Worm (Caenorhabditis elegans) whole organism, L4/young adult: Measurements from ENCODE around the gene kbp-1.

Experiments used
- W03F9.2 ChIP-seq: fragments of 150-350 bp; optimal IDR thresholded peaks from 2 replicates; lab custom pipeline; 2014; ENCODE audit warnings: missing biosample characterization, missing genetic modification characterization
- dao-5 ChIP-seq: sonication (generic microtip); optimal IDR thresholded peaks from 2 replicates; lab custom pipeline; 2016; ENCODE audit warnings: missing genotype, missing genetic modification characterization, moderate library complexity, missing compliant biosample characterization

ce11 chrIII:6873724-6874123, 4.3 kb downstream of the kbp-1 start:
- no peak for TF ChIP-seq W03F9.2 (tag; lab: Kevin White, UChicago)
- TF ChIP-seq dao-5 (tag; lab: Kevin White, UChicago): no peak
